Fruit fly (Drosophila melanogaster) whole organism, embryonic: Measurements from ENCODE around the gene cni.

Experiments used
- Abd-B ChIP-seq: fragments of 200-800 bp; sonication (Bioruptor generic); optimal IDR thresholded peaks from 2 replicates; lab custom pipeline; 2018; ENCODE audit warnings: missing biosample characterization, mild to moderate bottlenecking, missing genetic modification characterization, moderate library complexity
- CG10209 ChIP-seq: fragments of 200-800 bp; sonication (Bioruptor generic); optimal IDR thresholded peaks from 3 replicates; lab custom pipeline; 2017; ENCODE audit warnings: missing biosample characterization, mild to moderate bottlenecking, missing genetic modification characterization, missing genetic modification reagents
- CG10462 ChIP-seq: fragments of 200-800 bp; sonication (Bioruptor generic); optimal IDR thresholded peaks from 2 replicates; lab custom pipeline; 2016; ENCODE audit warnings: missing biosample characterization, missing genetic modification characterization
- CG10979 ChIP-seq: fragments of 200-800 bp; sonication (Bioruptor generic); optimal IDR thresholded peaks from 2 replicates; lab custom pipeline; 2018; ENCODE audit warnings: missing biosample characterization, mild to moderate bottlenecking, missing genetic modification characterization, moderate library complexity
- CG11398 ChIP-seq: fragments of 200-800 bp; sonication (Bioruptor generic); optimal IDR thresholded peaks from 2 replicates; lab custom pipeline; 2016; ENCODE audit warnings: missing biosample characterization, missing genetic modification characterization
- CG12219 ChIP-seq: fragments of 200-800 bp; sonication (Bioruptor generic); optimal IDR thresholded peaks from 3 replicates; lab custom pipeline; 2018; ENCODE audit warnings: missing biosample characterization, mild to moderate bottlenecking, missing genetic modification characterization
- CG13624 ChIP-seq: fragments of 200-800 bp; sonication (Bioruptor generic); optimal IDR thresholded peaks from 2 replicates; lab custom pipeline; 2016; ENCODE audit warnings: missing biosample characterization, missing genetic modification characterization
- CG17328 ChIP-seq: fragments of 200-800 bp; sonication (Bioruptor generic); IDR thresholded peaks from 2 replicates; pipeline ENCODE4 v1.3.6; 2022; ENCODE audit warnings: missing biosample characterization, missing genetic modification characterization
- CG18599 ChIP-seq: fragments of 200-800 bp; sonication (Bioruptor generic); optimal IDR thresholded peaks from 3 replicates; lab custom pipeline; 2017; ENCODE audit warnings: missing biosample characterization, missing genetic modification characterization, mild to moderate bottlenecking, moderate library complexity, missing genetic modification reagents
- CG2712 ChIP-seq: fragments of 200-800 bp; optimal IDR thresholded peaks from 3 replicates; lab custom pipeline; 2019; ENCODE audit warnings: missing biosample characterization, mild to moderate bottlenecking, missing genetic modification characterization, moderate library complexity
- CG30020 ChIP-seq: fragments of 200-800 bp; optimal IDR thresholded peaks from 2 replicates; lab custom pipeline; 2019; ENCODE audit warnings: missing biosample characterization, mild to moderate bottlenecking, missing genetic modification characterization, moderate library complexity
- CG6272 ChIP-seq: fragments of 200-800 bp; sonication (Bioruptor generic); IDR thresholded peaks from 2 replicates; pipeline ENCODE4 v1.3.6; 2022; ENCODE audit warnings: missing biosample characterization, missing genetic modification characterization
- CG7357 ChIP-seq: fragments of 200-800 bp; sonication (Bioruptor generic); IDR thresholded peaks from 3 replicates; pipeline ENCODE4 v1.3.6; 2022; ENCODE audit warnings: missing biosample characterization, missing genetic modification characterization
- CG7372 ChIP-seq: fragments of 200-800 bp; sonication (Bioruptor generic); IDR thresholded peaks from 2 replicates; pipeline ENCODE4 v1.3.6; 2022; ENCODE audit warnings: missing biosample characterization, missing genetic modification characterization
- CG7745 ChIP-seq: fragments of 200-800 bp; sonication (Bioruptor generic); optimal IDR thresholded peaks from 2 replicates; lab custom pipeline; 2018; ENCODE audit warnings: missing biosample characterization, mild to moderate bottlenecking, missing genetic modification characterization, moderate library complexity
- CG8359 ChIP-seq: fragments of 200-800 bp; sonication (Bioruptor generic); optimal IDR thresholded peaks from 2 replicates; lab custom pipeline; 2017; ENCODE audit warnings: missing biosample characterization, mild to moderate bottlenecking, missing genetic modification characterization, borderline replicate concordance
- Dip3 ChIP-seq: fragments of 200-800 bp; sonication (Bioruptor generic); optimal IDR thresholded peaks from 3 replicates; lab custom pipeline; 2016; ENCODE audit warnings: missing biosample characterization, missing genetic modification characterization
- Fer2 ChIP-seq: fragments of 200-800 bp; sonication (Bioruptor generic); optimal IDR thresholded peaks from 2 replicates; lab custom pipeline; 2018; ENCODE audit warnings: missing biosample characterization, mild to moderate bottlenecking, missing genetic modification characterization, moderate library complexity
- Gsc ChIP-seq: fragments of 200-800 bp; sonication (Bioruptor generic); IDR thresholded peaks from 2 replicates; pipeline ENCODE4 v1.3.6; 2022; ENCODE audit warnings: missing biosample characterization, missing genetic modification characterization
- Hey ChIP-seq: fragments of 200-800 bp; sonication (Bioruptor generic); optimal IDR thresholded peaks from 3 replicates; lab custom pipeline; 2018; ENCODE audit warnings: missing biosample characterization, mild to moderate bottlenecking, missing genetic modification characterization
- Jarid2 ChIP-seq: fragments of 200-800 bp; sonication (Bioruptor generic); optimal IDR thresholded peaks from 3 replicates; lab custom pipeline; 2017; ENCODE audit warnings: mild to moderate bottlenecking, missing biosample characterization, missing genetic modification reagents, missing genetic modification characterization
- Lim3 ChIP-seq: fragments of 200-800 bp; sonication (Bioruptor generic); IDR thresholded peaks from 2 replicates; pipeline ENCODE4 v1.3.6; 2022; ENCODE audit warnings: missing biosample characterization, missing genetic modification characterization
- Lpt ChIP-seq: fragments of >200 bp; optimal IDR thresholded peaks from 2 replicates; lab custom pipeline; 2018; ENCODE audit warnings: missing biosample characterization, missing genetic modification characterization
- Nf-YA ChIP-seq: fragments of 200-800 bp; sonication (Bioruptor generic); IDR thresholded peaks from 2 replicates; pipeline ENCODE4 v1.3.6; 2022; ENCODE audit warnings: missing biosample characterization, missing genetic modification characterization
- Nf-YB ChIP-seq: fragments of 200-800 bp; sonication (Bioruptor generic); optimal IDR thresholded peaks from 3 replicates; lab custom pipeline; 2019; ENCODE audit warnings: missing biosample characterization, mild to moderate bottlenecking, missing genetic modification characterization, moderate library complexity
- Poxn ChIP-seq: fragments of 200-800 bp; sonication (Bioruptor generic); IDR thresholded peaks from 2 replicates; pipeline ENCODE4 v1.3.6; 2022; ENCODE audit warnings: missing biosample characterization, missing genetic modification characterization
- Scr ChIP-seq: fragments of 200-800 bp; sonication (Bioruptor generic); IDR thresholded peaks from 2 replicates; pipeline ENCODE4 v1.3.6; 2022; ENCODE audit warnings: missing biosample characterization, missing genetic modification characterization; ENCODE audit not compliant: partially characterized antibody
- Six4 ChIP-seq: fragments of 200-800 bp; sonication (Bioruptor generic); optimal IDR thresholded peaks from 2 replicates; lab custom pipeline; 2016; ENCODE audit warnings: missing biosample characterization, missing genetic modification characterization
- Stat92E ChIP-seq, 3 experiments: fragments of >200 bp in 2 of 3; fragments of 200-800 bp in 1 of 3; sonication (Bioruptor generic) in 1 of 3; optimal IDR thresholded peaks; 2 replicates each; lab custom pipeline; 2017 to 2019; ENCODE audit warnings: missing biosample characterization in 3 of 3, missing genetic modification characterization in 3 of 3, mild to moderate bottlenecking in 1 of 3, moderate library complexity in 1 of 3
- TFAM ChIP-seq: fragments of 200-800 bp; sonication (Bioruptor generic); optimal IDR thresholded peaks from 2 replicates; lab custom pipeline; 2017; ENCODE audit warnings: missing biosample characterization, missing genetic modification characterization, inconsistent platforms
- Taf1 ChIP-seq: fragments of 200-800 bp; sonication (Bioruptor generic); IDR thresholded peaks from 2 replicates; pipeline ENCODE4 v1.3.6; 2022; ENCODE audit warnings: missing biosample characterization, missing genetic modification characterization
- abd-A ChIP-seq: fragments of 200-800 bp; sonication (Bioruptor generic); optimal IDR thresholded peaks from 3 replicates; lab custom pipeline; 2019; ENCODE audit warnings: missing biosample characterization, mild to moderate bottlenecking, missing genetic modification characterization, moderate library complexity
- bowl ChIP-seq: fragments of 200-800 bp; sonication (Bioruptor generic); IDR thresholded peaks from 2 replicates; pipeline ENCODE4 v1.3.6; 2022; ENCODE audit warnings: missing biosample characterization, missing genetic modification characterization
- cas ChIP-seq: fragments of 200-800 bp; sonication (Bioruptor generic); IDR thresholded peaks from 2 replicates; pipeline ENCODE4 v1.3.6; 2022; ENCODE audit warnings: missing biosample characterization, missing genetic modification characterization
- cg ChIP-seq: fragments of 200-800 bp; sonication (Bioruptor generic); optimal IDR thresholded peaks from 3 replicates; lab custom pipeline; 2019; ENCODE audit warnings: missing biosample characterization, mild to moderate bottlenecking, missing genetic modification characterization, moderate library complexity
- chm ChIP-seq: fragments of 200-800 bp; sonication (Bioruptor generic); IDR thresholded peaks from 2 replicates; pipeline ENCODE4 v1.3.6; 2022; ENCODE audit warnings: missing biosample characterization, missing genetic modification characterization
- dimm ChIP-seq: fragments of 200-800 bp; sonication (Bioruptor generic); IDR thresholded peaks from 2 replicates; pipeline ENCODE4 v1.3.6; 2022; ENCODE audit warnings: missing biosample characterization, missing genetic modification characterization
- dysf ChIP-seq: fragments of 200-800 bp; sonication (Bioruptor generic); IDR thresholded peaks from 3 replicates; pipeline ENCODE4 v1.3.6; 2022; ENCODE audit warnings: missing biosample characterization, missing genetic modification characterization
- fru ChIP-seq: fragments of >200 bp; optimal IDR thresholded peaks from 2 replicates; lab custom pipeline; 2017
- ftz-f1 ChIP-seq: fragments of 200-800 bp; sonication (Bioruptor generic); optimal IDR thresholded peaks from 2 replicates; lab custom pipeline; 2016; ENCODE audit warnings: missing biosample characterization, missing genetic modification characterization
- inv ChIP-seq: fragments of 200-800 bp; sonication (Bioruptor generic); IDR thresholded peaks from 2 replicates; pipeline ENCODE4 v1.3.6; 2022; ENCODE audit warnings: missing biosample characterization, missing genetic modification characterization; ENCODE audit not compliant: partially characterized antibody
- jing ChIP-seq: fragments of 200-800 bp; sonication (Bioruptor generic); optimal IDR thresholded peaks from 2 replicates; lab custom pipeline; 2018; ENCODE audit warnings: missing biosample characterization, mild to moderate bottlenecking, missing genetic modification characterization
- lmd ChIP-seq: fragments of 200-800 bp; sonication (Bioruptor generic); IDR thresholded peaks from 2 replicates; pipeline ENCODE4 v1.3.6; 2022; ENCODE audit warnings: missing biosample characterization, missing genetic modification characterization
- row ChIP-seq: fragments of 200-800 bp; sonication (Bioruptor generic); IDR thresholded peaks from 3 replicates; pipeline ENCODE4 v1.3.6; 2022; ENCODE audit warnings: missing biosample characterization, missing genetic modification characterization
- sens-2 ChIP-seq: fragments of 200-800 bp; sonication (Bioruptor generic); IDR thresholded peaks from 2 replicates; pipeline ENCODE4 v1.3.6; 2022; ENCODE audit warnings: missing biosample characterization, missing genetic modification characterization
- shn ChIP-seq: fragments of 200-800 bp; sonication (Bioruptor generic); optimal IDR thresholded peaks from 3 replicates; lab custom pipeline; 2016; ENCODE audit warnings: missing biosample characterization, missing genetic modification characterization
- sima ChIP-seq: fragments of 200-800 bp; sonication (Bioruptor generic); optimal IDR thresholded peaks from 2 replicates; lab custom pipeline; 2016; ENCODE audit warnings: missing biosample characterization, missing genetic modification characterization
- tin ChIP-seq: fragments of 200-800 bp; sonication (Bioruptor generic); optimal IDR thresholded peaks from 3 replicates; lab custom pipeline; 2016; ENCODE audit warnings: missing biosample characterization, missing genetic modification characterization
- tio ChIP-seq: fragments of 200-800 bp; sonication (Bioruptor generic); optimal IDR thresholded peaks from 2 replicates; lab custom pipeline; 2017; ENCODE audit warnings: missing biosample characterization, missing genetic modification characterization, inconsistent platforms
- toy ChIP-seq: fragments of 200-800 bp; sonication (Bioruptor generic); IDR thresholded peaks from 2 replicates; pipeline ENCODE4 v1.3.6; 2022; ENCODE audit warnings: missing biosample characterization, missing genetic modification characterization

The cni gene

DNA sequence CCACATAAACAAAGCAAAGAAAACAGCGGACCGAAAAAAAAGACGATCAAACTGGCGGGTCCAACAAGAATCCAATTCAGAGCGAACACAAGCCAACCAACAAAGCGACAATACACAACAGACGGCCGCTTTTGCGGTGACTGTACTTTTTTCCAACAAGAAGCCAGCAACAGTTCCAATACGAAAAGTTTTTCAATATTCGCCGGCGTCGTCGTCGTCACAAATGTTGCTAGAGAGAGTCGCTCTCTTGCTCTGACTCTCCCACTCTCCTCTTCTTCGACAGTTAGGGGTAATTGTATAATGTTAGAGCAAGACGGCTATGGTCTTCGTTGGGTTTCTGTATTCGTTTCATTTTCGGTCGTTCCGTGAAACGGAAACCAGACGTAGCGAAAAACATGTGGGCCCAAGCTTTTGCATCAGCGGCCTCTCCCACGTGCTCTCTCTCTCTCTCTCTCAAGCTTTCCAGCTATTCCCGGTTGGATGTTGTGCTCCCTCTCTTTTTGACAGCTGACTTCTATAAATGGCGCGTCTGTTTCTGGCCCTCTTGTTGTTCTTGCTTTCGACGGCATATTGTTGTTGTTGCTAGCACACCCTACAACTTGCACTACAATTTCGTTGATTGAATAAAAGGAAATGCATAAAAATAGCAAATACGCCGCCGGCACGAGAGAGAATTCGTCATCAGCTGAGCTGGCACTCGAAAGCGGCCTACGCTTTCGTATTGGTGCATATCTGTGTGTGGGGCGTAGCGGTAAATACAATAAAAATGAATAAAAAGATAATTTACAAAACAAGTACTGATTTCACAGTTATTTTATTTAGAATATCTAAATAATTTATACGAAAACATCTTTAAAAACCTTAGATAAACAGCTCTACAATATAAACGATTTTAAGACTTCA lies 41.0 kb downstream of the cni start (continued):
- TF ChIP-seq Poxn (no peak), Stat92E (GFP tag; optimal IDR thresholded peaks at IDR 0.05; lab: Kevin White, UChicago) (no peak), cg (GFP tag; lab: Kevin White, UChicago) (peak; percentile 67), Hey (tag; lab: Kevin White, UChicago) (peak; percentile 83), abd-A (tag; lab: Kevin White, UChicago) (peak; percentile 94), row (GFP tag; lab: Robert Waterston, UW) (no peak), dimm (GFP tag; lab: Robert Waterston, UW) (no peak), chm (GFP tag; lab: Robert Waterston, UW) (no peak), jing (no peak), Nf-YB (GFP tag; lab: Kevin White, UChicago) (peak; percentile 68), fru (lab: Kevin White, UChicago) (no peak), tio (no peak), CG7357 (GFP tag; lab: Robert Waterston, UW) (no peak), Taf1 (GFP tag; lab: Robert Waterston, UW) (no peak), CG7372 (GFP tag; lab: Robert Waterston, UW) (no peak), bowl (GFP tag; lab: Robert Waterston, UW) (no peak), CG30020 (peak; percentile 35), dysf (GFP tag; lab: Robert Waterston, UW) (no peak), Gsc (no peak), Fer2 (tag; lab: Kevin White, UChicago) (peak; percentile 72), CG11398 (GFP tag; lab: Kevin White, UChicago) (peak; percentile 44), CG12219 (GFP tag; lab: Kevin White, UChicago) (peak; percentile 85), CG10209 (GFP tag; lab: Kevin White, UChicago) (peak; percentile 41), CG17328 (GFP tag; lab: Robert Waterston, UW) (no peak), Dip3 (GFP tag; lab: Kevin White, UChicago) (no peak), TFAM (GFP tag; lab: Kevin White, UChicago) (peak; percentile 38), Abd-B (GFP tag; lab: Kevin White, UChicago) (no peak), CG7745 (tag; lab: Kevin White, UChicago) (no peak), lmd (GFP tag; lab: Robert Waterston, UW) (no peak), Scr (no peak), Lim3 (GFP tag; lab: Robert Waterston, UW) (no peak), sima (GFP tag; lab: Kevin White, UChicago) (no peak), ftz-f1 (GFP tag; lab: Kevin White, UChicago) (peak; percentile 45), CG6272 (no peak), Jarid2 (GFP tag; lab: Kevin White, UChicago) (peak; percentile 76), Nf-YA (no peak), cas (GFP tag; lab: Robert Waterston, UW) (no peak), sens-2 (GFP tag; lab: Robert Waterston, UW) (no peak), tin (GFP tag; lab: Kevin White, UChicago) (no peak), toy (GFP tag; lab: Robert Waterston, UW) (no peak), CG10462 (GFP tag; lab: Kevin White, UChicago) (no peak), CG10979 (tag; lab: Kevin White, UChicago) (peak; percentile 36), inv (GFP tag; lab: Robert Waterston, UW) (no peak), CG8359 (GFP tag; lab: Kevin White, UChicago) (peak; percentile 47), Six4 (GFP tag; lab: Kevin White, UChicago) (peak; percentile 21), CG2712 (tag; lab: Kevin White, UChicago) (peak; percentile 53), CG13624 (GFP tag; lab: Kevin White, UChicago) (peak; percentile 80), CG18599 (peak; percentile 90), shn (no peak), Lpt (GFP tag; lab: Kevin White, UChicago) (no peak)
